Worm (Caenorhabditis elegans) whole organism, L4 larva: ENCODE results near the gene srw-13.

Experiments
- F26F4.8 ChIP-seq: fragments of 200-800 bp; sonication (Bioruptor generic); conservative IDR thresholded peaks from 2 replicates; pipeline ENCODE4 v1.3.6; 2022; ENCODE audit warnings: missing genetic modification characterization, missing compliant biosample characterization
- Y75B8A.6 ChIP-seq: fragments of 200-800 bp; sonication (Bioruptor generic); IDR thresholded peaks from 2 replicates; pipeline ENCODE4 v1.3.6; 2022; ENCODE audit warnings: missing genetic modification reagents, missing genetic modification characterization, missing compliant biosample characterization
- ZK546.5 ChIP-seq, 2 experiments: sonication (generic microtip); optimal IDR thresholded peaks; 2 replicates each; lab custom pipeline; 2017; ENCODE audit warnings: missing biosample characterization in 2 of 2, missing genetic modification characterization in 2 of 2
- ces-1 ChIP-seq: fragments of 150-350 bp; sonication (generic microtip); optimal IDR thresholded peaks from 4 replicates; lab custom pipeline; 2014; ENCODE audit warnings: missing biosample characterization, missing genetic modification reagents, missing genetic modification characterization
- dmd-6 ChIP-seq: fragments of 200-800 bp; sonication (Bioruptor generic); IDR thresholded peaks from 2 replicates; pipeline ENCODE4 v1.3.6; 2022; ENCODE audit warnings: missing genetic modification reagents, missing genetic modification characterization, missing compliant biosample characterization
- fkh-10 ChIP-seq: fragments of 150-350 bp; optimal IDR thresholded peaks from 2 replicates; lab custom pipeline; 2014; ENCODE audit warnings: missing biosample characterization, missing genetic modification reagents, missing genetic modification characterization
- lin-29 ChIP-seq: fragments of 200-800 bp; sonication (Bioruptor generic); IDR thresholded peaks from 2 replicates; pipeline ENCODE4 v1.3.6; 2022; ENCODE audit warnings: missing genetic modification reagents, missing genetic modification characterization, missing compliant biosample characterization
- lir-3 ChIP-seq: sonication (generic microtip); optimal IDR thresholded peaks from 2 replicates; lab custom pipeline; 2016; ENCODE audit warnings: mild to moderate bottlenecking, missing genetic modification characterization, missing compliant biosample characterization
- mxl-3 ChIP-seq: fragments of 200-800 bp; sonication (Bioruptor generic); optimal IDR thresholded peaks from 2 replicates; lab custom pipeline; 2018; ENCODE audit warnings: mild to moderate bottlenecking, missing genetic modification characterization, missing compliant biosample characterization
- nhr-10 ChIP-seq: fragments of 150-350 bp; optimal IDR thresholded peaks from 2 replicates; lab custom pipeline; 2014; ENCODE audit warnings: missing biosample characterization, missing genetic modification characterization
- nhr-28 ChIP-seq: fragments of 150-350 bp; optimal IDR thresholded peaks from 2 replicates; lab custom pipeline; 2014; ENCODE audit warnings: missing biosample characterization, missing genetic modification characterization
- tra-1 ChIP-seq: fragments of 200-800 bp; sonication (Bioruptor generic); IDR thresholded peaks from 2 replicates; pipeline ENCODE4 v1.3.6; 2022; ENCODE audit warnings: missing genetic modification reagents, missing genetic modification characterization, missing compliant biosample characterization
- unc-130 ChIP-seq: sonication (generic microtip); optimal IDR thresholded peaks from 2 replicates; lab custom pipeline; 2016; ENCODE audit warnings: missing genetic modification reagents, missing genetic modification characterization, missing compliant biosample characterization
- ztf-11 ChIP-seq: fragments of 150-350 bp; optimal IDR thresholded peaks from 2 replicates; lab custom pipeline; 2014; ENCODE audit warnings: missing biosample characterization, missing genetic modification characterization

DNA sequence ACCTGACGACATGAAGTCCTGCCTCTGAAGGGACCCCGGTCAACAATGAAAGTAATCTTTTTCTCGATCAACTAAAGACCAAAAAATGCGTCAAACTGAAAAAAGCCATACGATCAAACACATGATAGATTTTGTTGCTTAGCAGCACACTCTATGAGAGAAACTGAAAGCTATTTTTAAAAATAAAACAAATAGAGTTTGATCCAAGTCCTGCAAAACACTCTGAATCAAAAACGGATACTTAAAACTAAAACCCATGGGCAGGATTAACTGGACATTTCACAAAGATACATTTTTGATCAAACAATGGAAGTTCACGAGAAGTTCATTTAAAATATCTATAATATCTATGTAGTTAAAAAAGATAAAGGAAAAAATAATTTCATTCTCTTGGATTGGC is 35.1 kb downstream of the srw-13 start, which contains the start of gene T10H4.13:
- TF ChIP-seq nhr-28 (tag; lab: Kevin White, UChicago) (no peak), unc-130 (no peak), fkh-10 (no peak), Y75B8A.6 (GFP tag; lab: Robert Waterston, UW) (no peak), mxl-3 (GFP tag; lab: Kevin White, UChicago) (no peak), nhr-10 (tag; lab: Kevin White, UChicago) (no peak), tra-1 (no peak), dmd-6 (GFP tag; lab: Robert Waterston, UW) (no peak), ces-1 (GFP tag; lab: Kevin White, UChicago) (no peak), F26F4.8 (GFP tag; lab: Robert Waterston, UW) (no peak), lir-3 (tag; lab: Kevin White, UChicago) (no peak), lin-29 (no peak), ztf-11 (tag; lab: Kevin White, UChicago) (no peak), ZK546.5 (tag; optimal IDR thresholded peaks at IDR 0.05; lab: Kevin White, UChicago) (no peak)
